Fruit fly (Drosophila melanogaster) whole organism, prepupa: ENCODE data around the gene Cyp12a5.

Experiments
- CG10669 ChIP-seq: fragments of 200-800 bp; sonication (Bioruptor generic); optimal IDR thresholded peaks from 3 replicates; lab custom pipeline; 2018; ENCODE audit warnings: missing biosample characterization, mild to moderate bottlenecking, missing genetic modification characterization, moderate library complexity
- CG11294 ChIP-seq: fragments of 200-800 bp; sonication (Bioruptor generic); IDR thresholded peaks from 2 replicates; pipeline ENCODE4 v1.3.6; 2022; ENCODE audit warnings: missing biosample characterization, missing genetic modification characterization
- CG11762 ChIP-seq: fragments of 200-800 bp; sonication (Bioruptor generic); optimal IDR thresholded peaks from 3 replicates; lab custom pipeline; 2016; ENCODE audit warnings: missing biosample characterization, missing genetic modification characterization; ENCODE audit not compliant: insufficient read depth
- CG15336 ChIP-seq: fragments of 200-800 bp; sonication (Bioruptor generic); IDR thresholded peaks from 2 replicates; pipeline ENCODE4 v1.3.6; 2022; ENCODE audit warnings: missing biosample characterization, missing genetic modification characterization
- CG16779 ChIP-seq: fragments of 200-800 bp; sonication (Bioruptor generic); optimal IDR thresholded peaks from 3 replicates; lab custom pipeline; 2017; ENCODE audit warnings: missing biosample characterization, mild to moderate bottlenecking, missing genetic modification characterization
- CG3032 ChIP-seq: fragments of 200-800 bp; optimal IDR thresholded peaks from 2 replicates; lab custom pipeline; 2019; ENCODE audit warnings: missing biosample characterization, mild to moderate bottlenecking, missing genetic modification characterization, moderate library complexity
- CG31627 ChIP-seq: fragments of 200-800 bp; sonication (Bioruptor generic); optimal IDR thresholded peaks from 3 replicates; lab custom pipeline; 2016; ENCODE audit warnings: missing biosample characterization, missing genetic modification characterization
- CG34406 ChIP-seq: fragments of 200-800 bp; sonication (Bioruptor generic); optimal IDR thresholded peaks from 3 replicates; lab custom pipeline; 2016; ENCODE audit warnings: missing biosample characterization, missing genetic modification characterization
- CG6163 ChIP-seq: fragments of 200-800 bp; sonication (Bioruptor generic); IDR thresholded peaks from 3 replicates; pipeline ENCODE4 v1.3.6; 2022; ENCODE audit warnings: missing biosample characterization, missing genetic modification characterization
- CG6276 ChIP-seq: fragments of 200-800 bp; sonication (Bioruptor generic); optimal IDR thresholded peaks from 2 replicates; lab custom pipeline; 2017; ENCODE audit warnings: missing biosample characterization, mild to moderate bottlenecking, missing genetic modification characterization
- CG6792 ChIP-seq: fragments of 200-800 bp; sonication (Bioruptor generic); optimal IDR thresholded peaks from 3 replicates; lab custom pipeline; 2016; ENCODE audit warnings: missing biosample characterization, missing genetic modification characterization
- CG6808 ChIP-seq: fragments of 200-800 bp; sonication (Bioruptor generic); optimal IDR thresholded peaks from 3 replicates; lab custom pipeline; 2017; ENCODE audit warnings: missing biosample characterization, missing genetic modification characterization, mild to moderate bottlenecking, moderate library complexity, missing genetic modification reagents
- CG6854 ChIP-seq: fragments of 200-800 bp; sonication (Bioruptor generic); optimal IDR thresholded peaks from 2 replicates; lab custom pipeline; 2017; ENCODE audit warnings: missing biosample characterization, mild to moderate bottlenecking, missing genetic modification characterization
- CG8319 ChIP-seq: fragments of 200-800 bp; sonication (Bioruptor generic); optimal IDR thresholded peaks from 3 replicates; lab custom pipeline; 2016; ENCODE audit warnings: missing biosample characterization, missing genetic modification characterization
- CG9139 ChIP-seq: fragments of 200-800 bp; sonication (Bioruptor generic); optimal IDR thresholded peaks from 3 replicates; lab custom pipeline; 2017; ENCODE audit warnings: missing biosample characterization, mild to moderate bottlenecking, missing genetic modification characterization
- Eip75B ChIP-seq: fragments of 200-800 bp; sonication (Bioruptor generic); optimal IDR thresholded peaks from 3 replicates; lab custom pipeline; 2016; ENCODE audit warnings: missing biosample characterization, missing genetic modification characterization
- Eip93F ChIP-seq: fragments of 200-800 bp; sonication (Bioruptor generic); optimal IDR thresholded peaks from 2 replicates; lab custom pipeline; 2016; ENCODE audit warnings: missing biosample characterization, mild to moderate bottlenecking, missing genetic modification characterization
- Ets21C ChIP-seq: fragments of 200-800 bp; sonication (Bioruptor generic); optimal IDR thresholded peaks from 3 replicates; lab custom pipeline; 2016; ENCODE audit warnings: missing biosample characterization, missing genetic modification characterization
- Ets96B ChIP-seq: fragments of 200-800 bp; optimal IDR thresholded peaks from 2 replicates; lab custom pipeline; 2019; ENCODE audit warnings: missing biosample characterization, mild to moderate bottlenecking, missing genetic modification characterization, moderate library complexity
- Gug ChIP-seq: fragments of 200-800 bp; sonication (Bioruptor generic); IDR thresholded peaks from 2 replicates; pipeline ENCODE4 v1.3.6; 2022; ENCODE audit warnings: missing biosample characterization, missing genetic modification characterization
- Hr38 ChIP-seq: sonication (Bioruptor generic); optimal IDR thresholded peaks from 2 replicates; lab custom pipeline; 2016; ENCODE audit warnings: missing biosample characterization, missing genetic modification characterization
- Hr39 ChIP-seq: fragments of 200-800 bp; sonication (Bioruptor generic); optimal IDR thresholded peaks from 2 replicates; lab custom pipeline; 2016; ENCODE audit warnings: missing biosample characterization, missing genetic modification characterization
- Lpt ChIP-seq: fragments of 200-800 bp; sonication (Bioruptor generic); optimal IDR thresholded peaks from 3 replicates; lab custom pipeline; 2016; ENCODE audit warnings: missing biosample characterization, missing genetic modification characterization
- Met ChIP-seq: fragments of 200-800 bp; sonication (Bioruptor generic); optimal IDR thresholded peaks from 3 replicates; lab custom pipeline; 2016; ENCODE audit warnings: missing biosample characterization, missing genetic modification characterization
- OdsH ChIP-seq: fragments of 200-800 bp; sonication (Bioruptor generic); optimal IDR thresholded peaks from 3 replicates; lab custom pipeline; 2016; ENCODE audit warnings: missing biosample characterization, missing genetic modification characterization
- Smox ChIP-seq: fragments of 200-800 bp; sonication (Bioruptor generic); optimal IDR thresholded peaks from 3 replicates; lab custom pipeline; 2016; ENCODE audit warnings: missing biosample characterization, missing genetic modification characterization
- Sox102F ChIP-seq: fragments of 200-800 bp; sonication (Bioruptor generic); optimal IDR thresholded peaks from 2 replicates; lab custom pipeline; 2016; ENCODE audit warnings: missing biosample characterization, mild to moderate bottlenecking, missing genetic modification characterization
- Sox14 ChIP-seq: fragments of 200-800 bp; sonication (Bioruptor generic); optimal IDR thresholded peaks from 3 replicates; lab custom pipeline; 2016; ENCODE audit warnings: missing biosample characterization, missing genetic modification characterization
- achi ChIP-seq: fragments of 200-800 bp; sonication (Bioruptor generic); optimal IDR thresholded peaks from 3 replicates; lab custom pipeline; 2016; ENCODE audit warnings: missing biosample characterization, missing genetic modification characterization
- cyc ChIP-seq: fragments of 200-800 bp; sonication (Bioruptor generic); optimal IDR thresholded peaks from 3 replicates; lab custom pipeline; 2016; ENCODE audit warnings: missing biosample characterization, missing genetic modification characterization
- dac ChIP-seq: fragments of 200-800 bp; sonication (Bioruptor generic); optimal IDR thresholded peaks from 2 replicates; lab custom pipeline; 2017; ENCODE audit warnings: missing biosample characterization, mild to moderate bottlenecking, missing genetic modification characterization
- dsx ChIP-seq: fragments of 200-800 bp; optimal IDR thresholded peaks from 3 replicates; lab custom pipeline; 2019; ENCODE audit warnings: missing biosample characterization, mild to moderate bottlenecking, missing genetic modification characterization, moderate library complexity; ENCODE audit not compliant: poor library complexity, severe bottlenecking
- eg ChIP-seq: fragments of 200-800 bp; sonication (Bioruptor generic); IDR thresholded peaks from 3 replicates; pipeline ENCODE4 v1.3.6; 2022; ENCODE audit warnings: missing biosample characterization, missing genetic modification characterization
- esn ChIP-seq: fragments of 200-800 bp; sonication (Bioruptor generic); optimal IDR thresholded peaks from 2 replicates; lab custom pipeline; 2016; ENCODE audit warnings: missing biosample characterization, mild to moderate bottlenecking, missing genetic modification characterization, moderate library complexity
- fd59A ChIP-seq: fragments of 200-800 bp; sonication (Bioruptor generic); optimal IDR thresholded peaks from 2 replicates; lab custom pipeline; 2017; ENCODE audit warnings: missing biosample characterization, mild to moderate bottlenecking, missing genetic modification characterization, missing genetic modification reagents
- fd85E ChIP-seq: fragments of 200-800 bp; sonication (Bioruptor generic); optimal IDR thresholded peaks from 3 replicates; lab custom pipeline; 2016; ENCODE audit warnings: missing biosample characterization, missing genetic modification characterization
- fkh ChIP-seq: fragments of 200-800 bp; sonication (Bioruptor generic); optimal IDR thresholded peaks from 3 replicates; lab custom pipeline; 2017; ENCODE audit warnings: missing biosample characterization, mild to moderate bottlenecking, missing genetic modification characterization, moderate library complexity
- lz ChIP-seq: fragments of 200-800 bp; sonication (Bioruptor generic); optimal IDR thresholded peaks from 3 replicates; lab custom pipeline; 2016; ENCODE audit warnings: missing biosample characterization, missing genetic modification characterization
- net ChIP-seq: fragments of 200-800 bp; sonication (Bioruptor generic); optimal IDR thresholded peaks from 3 replicates; lab custom pipeline; 2016; ENCODE audit warnings: missing biosample characterization, missing genetic modification characterization
- pdm3 ChIP-seq: fragments of 200-800 bp; sonication (Bioruptor generic); optimal IDR thresholded peaks from 3 replicates; lab custom pipeline; 2016; ENCODE audit warnings: missing biosample characterization, missing genetic modification characterization
- salr ChIP-seq, 2 experiments: fragments of 200-800 bp; sonication (Bioruptor generic); optimal IDR thresholded peaks; 3 replicates each; lab custom pipeline; 2016 to 2018; ENCODE audit warnings: missing biosample characterization in 2 of 2, missing genetic modification characterization in 2 of 2, mild to moderate bottlenecking in 1 of 2
- spab ChIP-seq: fragments of 200-800 bp; sonication (Bioruptor generic); optimal IDR thresholded peaks from 2 replicates; lab custom pipeline; 2017; ENCODE audit warnings: missing biosample characterization, mild to moderate bottlenecking, missing genetic modification characterization, missing genetic modification reagents
- ss ChIP-seq, 2 experiments: fragments of 200-800 bp; sonication (Bioruptor generic); optimal IDR thresholded peaks; 2 replicates in 1 of 2; 3 replicates in 1 of 2; lab custom pipeline; 2017 to 2018; ENCODE audit warnings: mild to moderate bottlenecking in 2 of 2, missing biosample characterization in 2 of 2, missing genetic modification characterization in 2 of 2, moderate library complexity in 1 of 2
- topi ChIP-seq: fragments of 200-800 bp; sonication (Bioruptor generic); optimal IDR thresholded peaks from 3 replicates; lab custom pipeline; 2016; ENCODE audit warnings: missing biosample characterization, missing genetic modification characterization
- vri ChIP-seq: fragments of 200-800 bp; sonication (Bioruptor generic); optimal IDR thresholded peaks from 3 replicates; lab custom pipeline; 2016; ENCODE audit warnings: missing biosample characterization, mild to moderate bottlenecking, missing genetic modification characterization

Gene Cyp12a5

DNA sequence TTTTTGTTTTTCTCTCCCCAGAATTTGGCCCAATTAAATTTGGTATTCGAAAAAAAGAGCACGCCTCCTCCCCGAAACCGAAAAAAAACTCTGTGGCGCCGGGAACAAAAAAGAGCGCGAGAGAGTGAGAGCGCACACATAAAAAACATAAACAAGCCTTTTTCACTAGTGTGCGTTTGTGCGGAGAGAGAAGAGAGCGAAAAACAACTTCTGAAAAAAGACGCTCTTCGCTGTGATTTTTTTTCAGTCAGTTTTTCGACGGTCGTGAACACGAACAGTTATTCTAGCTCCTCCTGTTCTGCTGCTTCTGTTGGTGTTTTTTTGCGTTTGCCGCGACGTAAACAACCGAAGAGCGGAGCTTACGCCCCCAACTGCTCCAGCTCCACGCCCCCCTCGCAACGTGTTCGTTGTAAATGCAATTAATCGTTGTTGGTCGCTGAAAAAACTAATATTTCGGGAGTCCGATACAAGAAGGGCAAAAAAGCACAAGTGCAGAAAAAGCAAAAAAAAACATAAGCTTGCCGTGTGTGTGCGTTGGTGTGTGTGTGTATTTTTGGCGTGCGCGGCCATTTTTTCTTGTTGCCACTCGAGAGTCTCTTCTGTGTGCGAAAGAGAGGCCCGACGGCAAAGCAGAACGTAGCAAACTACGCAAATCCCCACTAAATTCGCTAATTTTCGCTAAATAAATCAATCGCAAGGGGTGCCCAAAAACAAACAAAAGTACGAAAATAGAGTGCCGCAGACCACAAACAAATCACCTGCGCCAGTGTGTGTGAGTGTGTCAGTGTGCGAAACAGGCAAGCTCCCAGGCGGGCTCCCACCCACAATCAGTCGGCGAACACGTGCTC is 31.7 kb downstream of the Cyp12a5 start, which contains the start of gene sqz (continued):
- TF ChIP-seq CG16779 (tag; lab: Kevin White, UChicago) (peak; percentile 82), CG11294 (GFP tag; lab: Robert Waterston, UW) (peak; percentile 27; the same call in 1 of the 2 replicates), Smox (no peak), vri (GFP tag; lab: Kevin White, UChicago) (peak; percentile 71), CG8319 (no peak), cyc (GFP tag; lab: Kevin White, UChicago) (no peak), salr (GFP tag; optimal IDR thresholded peaks at IDR 0.05; lab: Kevin White, UChicago) (peak; percentile 30 to 58), Hr38 (GFP tag; lab: Kevin White, UChicago) (no peak), Eip93F (peak; percentile 53), esn (GFP tag; lab: Kevin White, UChicago) (peak; percentile 50), topi (peak; percentile 56), lz (GFP tag; lab: Kevin White, UChicago) (peak; percentile 23), net (GFP tag; lab: Kevin White, UChicago) (peak; percentile 77), CG9139 (peak; percentile 89), CG31627 (GFP tag; lab: Kevin White, UChicago) (no peak), CG34406 (peak; percentile 47), Ets21C (no peak), fd85E (GFP tag; lab: Kevin White, UChicago) (peak; percentile 73), fkh (GFP tag; lab: Kevin White, UChicago) (peak; percentile 51), OdsH (GFP tag; lab: Kevin White, UChicago) (peak; percentile 30), CG15336 (GFP tag; lab: Robert Waterston, UW) (peak; percentile 73; the same call in 1 of the 2 replicates), eg (peak; percentile 83), Met (peak; percentile 51), dsx (peak; percentile 84), achi (peak; percentile 45), Gug (peak; percentile 44; the same call in 1 of the 2 replicates), CG6792 (peak; percentile 24), CG6276 (GFP tag; lab: Kevin White, UChicago) (peak; percentile 86), CG11762 (peak; percentile 38), fd59A (GFP tag; lab: Kevin White, UChicago) (peak; percentile 52)

DNA sequence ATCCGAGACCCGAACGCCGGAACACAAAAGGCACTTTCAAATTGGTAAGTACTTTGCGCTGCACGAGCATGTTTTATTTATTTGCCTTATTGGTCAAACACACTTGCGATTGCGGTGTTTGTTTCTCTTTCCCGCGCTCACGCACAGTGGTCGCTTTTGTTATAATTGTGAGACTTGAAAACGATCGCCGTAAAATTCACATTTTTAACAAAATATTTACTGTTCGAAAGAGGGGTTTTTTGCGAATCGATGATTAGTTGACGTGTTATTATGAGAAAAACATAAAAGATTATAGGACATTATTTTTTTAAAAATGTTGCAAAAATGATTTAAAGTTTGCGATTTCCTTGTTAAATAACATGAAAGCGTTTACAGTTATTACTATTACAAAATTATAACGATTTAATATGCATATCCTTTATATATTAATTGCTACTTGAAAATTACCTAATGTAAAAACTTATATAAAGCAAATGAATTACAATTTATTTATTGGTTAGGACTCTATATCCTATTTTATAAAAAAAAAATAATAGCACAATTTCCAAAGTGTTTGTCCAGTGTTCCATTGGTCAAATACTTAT is 32.5 kb downstream of the Cyp12a5 start:
- TF ChIP-seq Sox102F: peak; percentile 1
- TF ChIP-seq Ets21C: no peak
- TF ChIP-seq Hr39 (GFP tag; lab: Kevin White, UChicago): peak; percentile 53
- peak; percentile 47; the same call in 2 of the 3 replicates for TF ChIP-seq CG6163 (GFP tag; lab: Robert Waterston, UW)
- TF ChIP-seq cyc (GFP tag; lab: Kevin White, UChicago): peak; percentile 58
- TF ChIP-seq salr (GFP tag; optimal IDR thresholded peaks at IDR 0.05; lab: Kevin White, UChicago): peak in 1 of 2 experiments; percentile 53
- TF ChIP-seq CG6276 (GFP tag; lab: Kevin White, UChicago): peak; percentile 37
- TF ChIP-seq CG16779 (tag; lab: Kevin White, UChicago): no peak
- TF ChIP-seq Ets96B (tag; lab: Kevin White, UChicago): peak; percentile 29
- TF ChIP-seq Smox: peak; percentile 32
- no peak for TF ChIP-seq dsx
- TF ChIP-seq CG6808 (GFP tag; lab: Kevin White, UChicago): no peak
- no peak for TF ChIP-seq fd85E (GFP tag; lab: Kevin White, UChicago)
- no peak for TF ChIP-seq ss (GFP tag; optimal IDR thresholded peaks at IDR 0.05; lab: Kevin White, UChicago)
- no peak for TF ChIP-seq vri (GFP tag; lab: Kevin White, UChicago)
- peak; percentile 17 for TF ChIP-seq CG3032 (tag; lab: Kevin White, UChicago)
- TF ChIP-seq Lpt (GFP tag; lab: Kevin White, UChicago): no peak
- TF ChIP-seq pdm3 (GFP tag; lab: Kevin White, UChicago): peak; percentile 46
- peak; percentile 58 for TF ChIP-seq topi
- TF ChIP-seq Eip75B (GFP tag; lab: Kevin White, UChicago): peak; percentile 34
- TF ChIP-seq OdsH (GFP tag; lab: Kevin White, UChicago): peak; percentile 24
- TF ChIP-seq dac (GFP tag; lab: Kevin White, UChicago): no peak
- TF ChIP-seq spab (GFP tag; lab: Kevin White, UChicago): no peak
- TF ChIP-seq fd59A (GFP tag; lab: Kevin White, UChicago): no peak
- no peak for TF ChIP-seq CG6792
- peak; percentile 57 for TF ChIP-seq Sox14
- TF ChIP-seq CG31627 (GFP tag; lab: Kevin White, UChicago): peak; percentile 48
- no peak for TF ChIP-seq CG6854
- peak; percentile 2 for TF ChIP-seq CG10669 (GFP tag; lab: Kevin White, UChicago)
- TF ChIP-seq Hr38 (GFP tag; lab: Kevin White, UChicago): no peak
- TF ChIP-seq net (GFP tag; lab: Kevin White, UChicago): peak; percentile 51
